Worm (Caenorhabditis elegans) whole organism, L1 larva: Measurements from ENCODE around the gene col-74.

ENCODE experiments used
- C04F5.9 ChIP-seq: sonication (generic microtip); optimal IDR thresholded peaks from 2 replicates; lab custom pipeline; 2016; ENCODE audit warnings: missing genetic modification characterization, missing compliant biosample characterization
- aly-2 ChIP-seq: fragments of 150-350 bp; optimal IDR thresholded peaks from 2 replicates; lab custom pipeline; 2014; ENCODE audit warnings: missing biosample characterization, missing genetic modification characterization
- ama-1 ChIP-seq: fragments of 150-350 bp; optimal IDR thresholded peaks from 2 replicates; lab custom pipeline; 2014
- egl-27 ChIP-seq, 2 experiments: fragments of 150-350 bp in 1 of 2; sonication (generic microtip); optimal IDR thresholded peaks; 3 replicates each; lab custom pipeline; 2017 to 2018; ENCODE audit warnings: missing biosample characterization in 2 of 2, missing genetic modification characterization in 2 of 2, missing genetic modification reagents in 2 of 2
- lin-39 ChIP-seq: fragments of 150-350 bp; optimal IDR thresholded peaks from 2 replicates; lab custom pipeline; 2014; ENCODE audit warnings: missing biosample characterization, missing genetic modification reagents, missing genetic modification characterization
- lsy-2 ChIP-seq, 2 experiments: fragments of 150-350 bp; optimal IDR thresholded peaks; 2 replicates each; lab custom pipeline; 2014; ENCODE audit warnings: missing biosample characterization in 2 of 2, missing genetic modification characterization in 2 of 2
- mep-1 ChIP-seq: fragments of 150-350 bp; optimal IDR thresholded peaks from 2 replicates; lab custom pipeline; 2014; ENCODE audit warnings: missing biosample characterization, missing genetic modification characterization
- nhr-237 ChIP-seq: fragments of 150-350 bp; optimal IDR thresholded peaks from 2 replicates; lab custom pipeline; 2014; ENCODE audit warnings: missing biosample characterization, missing genetic modification characterization
- pqm-1 ChIP-seq: sonication (generic microtip); optimal IDR thresholded peaks from 3 replicates; lab custom pipeline; 2017; ENCODE audit warnings: missing biosample characterization, missing genetic modification characterization
- unc-86 ChIP-seq: sonication (generic microtip); optimal IDR thresholded peaks from 2 replicates; lab custom pipeline; 2016; ENCODE audit warnings: missing genetic modification characterization, missing compliant biosample characterization

DNA sequence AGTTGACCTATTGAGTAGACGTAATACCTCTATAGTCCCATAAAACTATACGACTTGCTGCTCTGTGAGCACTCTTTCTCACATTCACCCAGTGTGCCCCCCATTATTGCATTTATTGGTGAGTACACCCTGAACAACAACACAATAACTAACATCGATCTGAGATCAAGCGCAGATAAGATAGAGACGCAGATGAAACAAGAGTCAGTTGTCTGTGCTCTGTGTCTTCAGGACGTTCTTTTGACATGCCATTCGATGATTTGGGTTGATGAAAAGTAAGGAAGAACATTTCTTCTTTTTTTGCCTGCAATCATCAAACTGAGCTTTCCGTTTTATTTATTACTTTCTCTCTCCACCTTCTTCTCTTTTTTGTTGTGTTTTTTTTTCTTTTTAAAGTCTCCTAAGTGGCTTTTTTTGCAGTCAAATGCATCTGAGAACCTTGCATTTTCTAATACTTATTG is 39.8 kb upstream of the col-74 start, which contains the start of gene lect-2:
- TF ChIP-seq ama-1 (lab: Kevin White, UChicago) (no peak), egl-27 (tag; optimal IDR thresholded peaks at IDR 0.05; lab: Kevin White, UChicago) (no peak), unc-86 (tag; lab: Kevin White, UChicago) (no peak), lsy-2 (tag; optimal IDR thresholded peaks at IDR 0.05; lab: Kevin White, UChicago) (no peak), pqm-1 (tag; lab: Kevin White, UChicago) (no peak), C04F5.9 (no peak), lin-39 (tag; lab: Kevin White, UChicago) (no peak), nhr-237 (no peak), mep-1 (no peak), aly-2 (tag; lab: Kevin White, UChicago) (no peak)
